Fruit fly (Drosophila melanogaster) whole organism, embryonic: Measurements from ENCODE around the gene Crtc.

Source experiments
- ATbp ChIP-seq: fragments of 200-800 bp; sonication (Bioruptor generic); optimal IDR thresholded peaks from 2 replicates; lab custom pipeline; 2017; ENCODE audit warnings: missing biosample characterization, mild to moderate bottlenecking, missing genetic modification characterization, missing genetic modification reagents
- Aef1 ChIP-seq: fragments of 200-800 bp; sonication (Bioruptor generic); IDR thresholded peaks from 3 replicates; pipeline ENCODE4 v1.3.6; 2022; ENCODE audit warnings: missing biosample characterization, missing genetic modification characterization
- Asciz ChIP-seq: fragments of 200-800 bp; sonication (Bioruptor generic); optimal IDR thresholded peaks from 2 replicates; lab custom pipeline; 2017; ENCODE audit warnings: missing biosample characterization, mild to moderate bottlenecking, missing genetic modification characterization, missing genetic modification reagents
- Bteb2 ChIP-seq: fragments of 200-800 bp; sonication (Bioruptor generic); optimal IDR thresholded peaks from 2 replicates; lab custom pipeline; 2016; ENCODE audit warnings: missing biosample characterization, missing genetic modification characterization
- CG10321 ChIP-seq: fragments of 200-800 bp; sonication (Bioruptor generic); IDR thresholded peaks from 2 replicates; pipeline ENCODE4 v1.3.6; 2022; ENCODE audit warnings: missing biosample characterization, missing genetic modification characterization
- CG10979 ChIP-seq: fragments of 200-800 bp; sonication (Bioruptor generic); optimal IDR thresholded peaks from 2 replicates; lab custom pipeline; 2018; ENCODE audit warnings: missing biosample characterization, mild to moderate bottlenecking, missing genetic modification characterization, moderate library complexity
- CG12744 ChIP-seq: fragments of 200-800 bp; sonication (Bioruptor generic); optimal IDR thresholded peaks from 2 replicates; lab custom pipeline; 2016; ENCODE audit warnings: missing biosample characterization, missing genetic modification characterization
- CG17328 ChIP-seq: fragments of 200-800 bp; sonication (Bioruptor generic); IDR thresholded peaks from 2 replicates; pipeline ENCODE4 v1.3.6; 2022; ENCODE audit warnings: missing biosample characterization, missing genetic modification characterization
- CG17359 ChIP-seq: fragments of 200-800 bp; sonication (Bioruptor generic); optimal IDR thresholded peaks from 3 replicates; lab custom pipeline; 2018; ENCODE audit warnings: missing biosample characterization, mild to moderate bottlenecking, missing genetic modification characterization, moderate library complexity
- CG2678 ChIP-seq: fragments of 200-800 bp; sonication (Bioruptor generic); optimal IDR thresholded peaks from 3 replicates; lab custom pipeline; 2019; ENCODE audit warnings: missing biosample characterization, mild to moderate bottlenecking, missing genetic modification characterization, moderate library complexity
- CG2712 ChIP-seq: fragments of 200-800 bp; optimal IDR thresholded peaks from 3 replicates; lab custom pipeline; 2019; ENCODE audit warnings: missing biosample characterization, mild to moderate bottlenecking, missing genetic modification characterization, moderate library complexity
- CG3065 ChIP-seq: fragments of 200-800 bp; sonication (Bioruptor generic); optimal IDR thresholded peaks from 2 replicates; lab custom pipeline; 2016; ENCODE audit warnings: missing biosample characterization, missing genetic modification characterization
- CG32767 ChIP-seq: fragments of 200-800 bp; sonication (Bioruptor generic); IDR thresholded peaks from 2 replicates; pipeline ENCODE4 v1.3.6; 2022; ENCODE audit warnings: missing biosample characterization, missing genetic modification characterization
- CG33213 ChIP-seq: fragments of 200-800 bp; sonication (Bioruptor generic); optimal IDR thresholded peaks from 3 replicates; lab custom pipeline; 2016; ENCODE audit warnings: missing biosample characterization, missing genetic modification characterization
- CG4617 ChIP-seq: fragments of 200-800 bp; sonication (Bioruptor generic); optimal IDR thresholded peaks from 3 replicates; lab custom pipeline; 2016; ENCODE audit warnings: missing biosample characterization, missing genetic modification characterization, borderline replicate concordance
- CG4820 ChIP-seq: fragments of 200-800 bp; sonication (Bioruptor generic); optimal IDR thresholded peaks from 3 replicates; lab custom pipeline; 2016; ENCODE audit warnings: missing biosample characterization, missing genetic modification characterization
- CG4854 ChIP-seq: fragments of 200-800 bp; sonication (Bioruptor generic); optimal IDR thresholded peaks from 2 replicates; lab custom pipeline; 2016; ENCODE audit warnings: missing biosample characterization, missing genetic modification characterization, inconsistent platforms
- CG5245 ChIP-seq: fragments of 200-800 bp; sonication (Bioruptor generic); optimal IDR thresholded peaks from 3 replicates; lab custom pipeline; 2016; ENCODE audit warnings: missing biosample characterization, missing genetic modification characterization
- CG6254 ChIP-seq: fragments of 200-800 bp; sonication (Bioruptor generic); optimal IDR thresholded peaks from 3 replicates; lab custom pipeline; 2017; ENCODE audit warnings: mild to moderate bottlenecking, missing biosample characterization, missing genetic modification reagents, missing genetic modification characterization
- CG6689 ChIP-seq: fragments of 200-800 bp; sonication (Bioruptor generic); IDR thresholded peaks from 2 replicates; pipeline ENCODE4 v1.3.6; 2022; ENCODE audit warnings: missing biosample characterization, missing genetic modification characterization
- CG7271 ChIP-seq: fragments of 200-800 bp; sonication (Bioruptor generic); optimal IDR thresholded peaks from 2 replicates; lab custom pipeline; 2018; ENCODE audit warnings: missing biosample characterization, mild to moderate bottlenecking, missing genetic modification characterization, moderate library complexity
- HLH54F ChIP-seq: fragments of 200-800 bp; sonication (Bioruptor generic); optimal IDR thresholded peaks from 3 replicates; lab custom pipeline; 2016; ENCODE audit warnings: missing biosample characterization, missing genetic modification characterization
- HmgZ ChIP-seq: fragments of 200-800 bp; sonication (Bioruptor generic); optimal IDR thresholded peaks from 2 replicates; lab custom pipeline; 2018; ENCODE audit warnings: missing biosample characterization, mild to moderate bottlenecking, missing genetic modification characterization
- Hr78 ChIP-seq, 2 experiments: fragments of 200-800 bp in 1 of 2; fragments of >200 bp in 1 of 2; sonication (Bioruptor generic) in 1 of 2; optimal IDR thresholded peaks; 2 replicates each; lab custom pipeline; 2017 to 2019; ENCODE audit warnings: missing biosample characterization in 2 of 2, missing genetic modification characterization in 2 of 2, mild to moderate bottlenecking in 1 of 2, moderate library complexity in 1 of 2
- Max ChIP-seq: fragments of 200-800 bp; sonication (Bioruptor generic); optimal IDR thresholded peaks from 2 replicates; lab custom pipeline; 2016; ENCODE audit warnings: missing biosample characterization, mild to moderate bottlenecking, missing genetic modification characterization
- Med ChIP-seq: fragments of 200-800 bp; sonication (Bioruptor generic); peaks from one replicate; lab custom pipeline; 2016; ENCODE audit warnings: missing biosample characterization, missing genetic modification characterization, mild to moderate bottlenecking, inconsistent platforms, moderate library complexity
- Pdp1 ChIP-seq, 2 experiments: fragments of 200-800 bp; sonication (Bioruptor generic); optimal IDR thresholded peaks; 3 replicates each; lab custom pipeline; 2016; ENCODE audit warnings: missing biosample characterization in 2 of 2, missing genetic modification characterization in 2 of 2, mild to moderate bottlenecking in 1 of 2, moderate library complexity in 1 of 2
- Ptx1 ChIP-seq: fragments of 200-800 bp; sonication (Bioruptor generic); IDR thresholded peaks from 2 replicates; pipeline ENCODE4 v1.3.6; 2022; ENCODE audit warnings: missing biosample characterization, missing genetic modification characterization
- Rfx ChIP-seq: fragments of 200-800 bp; sonication (Bioruptor generic); IDR thresholded peaks from 2 replicates; pipeline ENCODE4 v1.3.6; 2022; ENCODE audit warnings: missing biosample characterization, missing genetic modification characterization
- dpn ChIP-seq, 2 experiments: fragments of 200-800 bp; sonication (Bioruptor generic); optimal IDR thresholded peaks; 3 replicates each; lab custom pipeline; 2016; ENCODE audit warnings: missing biosample characterization in 2 of 2, missing genetic modification characterization in 2 of 2
- fd3F ChIP-seq: fragments of 200-800 bp; sonication (Bioruptor generic); optimal IDR thresholded peaks from 2 replicates; lab custom pipeline; 2018; ENCODE audit warnings: missing biosample characterization, mild to moderate bottlenecking, missing genetic modification characterization, moderate library complexity
- grn ChIP-seq: fragments of 200-800 bp; sonication (Bioruptor generic); optimal IDR thresholded peaks from 3 replicates; lab custom pipeline; 2017; ENCODE audit warnings: missing biosample characterization, missing genetic modification characterization
- klu ChIP-seq: fragments of 200-800 bp; sonication (Bioruptor generic); IDR thresholded peaks from 2 replicates; pipeline ENCODE4 v1.3.6; 2022; ENCODE audit warnings: missing biosample characterization, missing genetic modification characterization
- nom ChIP-seq: fragments of 200-800 bp; sonication (Bioruptor generic); optimal IDR thresholded peaks from 2 replicates; lab custom pipeline; 2017; ENCODE audit warnings: missing biosample characterization, missing genetic modification characterization, mild to moderate bottlenecking, moderate library complexity, missing genetic modification reagents
- sisA ChIP-seq: fragments of 200-800 bp; sonication (Bioruptor generic); IDR thresholded peaks from 2 replicates; pipeline ENCODE4 v1.3.6; 2022; ENCODE audit warnings: missing biosample characterization, missing genetic modification characterization
- sob ChIP-seq: fragments of 200-800 bp; sonication (Bioruptor generic); IDR thresholded peaks from 2 replicates; pipeline ENCODE4 v1.3.6; 2022; ENCODE audit warnings: missing biosample characterization, missing genetic modification characterization
- trem ChIP-seq: fragments of 200-800 bp; optimal IDR thresholded peaks from 3 replicates; lab custom pipeline; 2019; ENCODE audit warnings: missing biosample characterization, mild to moderate bottlenecking, missing genetic modification characterization, moderate library complexity
- wor ChIP-seq: fragments of 200-800 bp; sonication (Bioruptor generic); IDR thresholded peaks from 2 replicates; pipeline ENCODE4 v1.3.6; 2022; ENCODE audit warnings: missing biosample characterization, missing genetic modification characterization

Gene Crtc

DNA sequence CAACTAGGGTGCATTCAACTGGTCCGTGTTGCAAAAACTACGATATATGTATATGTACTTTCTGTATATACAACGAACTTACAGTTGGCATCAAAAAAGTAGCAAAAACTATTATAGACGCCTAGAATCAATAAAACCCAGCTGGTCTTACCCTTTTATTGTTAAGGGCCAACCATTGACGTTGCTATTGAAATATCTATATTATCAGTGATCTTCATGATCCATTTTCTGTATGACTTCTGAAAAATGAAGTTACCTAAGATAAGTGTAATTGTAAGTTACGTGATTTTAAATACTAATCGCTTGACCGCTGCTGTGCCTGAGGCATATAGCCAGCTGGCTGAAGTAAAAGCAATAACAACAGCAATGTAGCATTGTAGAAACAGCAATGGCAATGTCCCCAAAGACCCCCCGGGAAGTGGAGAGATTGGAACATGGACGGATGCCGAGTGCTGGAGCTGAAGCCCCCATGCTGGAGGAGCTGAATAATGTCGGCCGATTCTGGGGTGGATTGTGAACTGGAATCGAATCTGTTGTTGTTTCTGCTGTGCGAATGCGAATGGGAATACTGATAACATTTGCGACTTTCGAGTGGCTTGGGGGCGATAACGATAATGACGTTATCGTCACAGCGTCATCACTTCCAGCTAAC, 11.2 kb downstream of the Crtc start (continued):
- TF ChIP-seq CG10979 (tag; lab: Kevin White, UChicago) (peak; percentile 58), sob (GFP tag; lab: Robert Waterston, UW) (0 out of 2 replicates have a peak, but pooled peaks have one; percentile 28), CG4854 (GFP tag; lab: Kevin White, UChicago) (peak; percentile 34), grn (GFP tag; lab: Kevin White, UChicago) (no peak), CG10321 (GFP tag; lab: Robert Waterston, UW) (0 out of 2 replicates have a peak, but pooled peaks have one; percentile 7), Rfx (0 out of 2 replicates have a peak, but pooled peaks have one; percentile 4), CG17359 (tag; lab: Kevin White, UChicago) (peak; percentile 39), Asciz (GFP tag; lab: Kevin White, UChicago) (peak; percentile 50), Ptx1 (0 out of 2 replicates have a peak, but pooled peaks have one; percentile 18), ATbp (peak; percentile 19), HLH54F (GFP tag; lab: Kevin White, UChicago) (peak; percentile 9), wor (GFP tag; lab: Robert Waterston, UW) (no peak), Bteb2 (GFP tag; lab: Kevin White, UChicago) (peak; percentile 20), CG7271 (no peak), CG3065 (no peak), klu (GFP tag; lab: Robert Waterston, UW) (no peak), CG2678 (tag; lab: Kevin White, UChicago) (peak; percentile 62), CG32767 (GFP tag; lab: Robert Waterston, UW) (no peak), CG5245 (no peak), Max (GFP tag; lab: Kevin White, UChicago) (peak; percentile 24), Hr78 (GFP tag; optimal IDR thresholded peaks at IDR 0.05; lab: Kevin White, UChicago) (no peak), CG4617 (GFP tag; lab: Kevin White, UChicago) (no peak), CG17328 (GFP tag; lab: Robert Waterston, UW) (peak; percentile 13; the same call in 1 of the 2 replicates), fd3F (peak; percentile 14), dpn (GFP tag; optimal IDR thresholded peaks at IDR 0.05; lab: Kevin White, UChicago) (peak in 1 of 2 experiments; percentile 36), CG12744 (GFP tag; lab: Kevin White, UChicago) (peak; percentile 22), Med (GFP tag; lab: Kevin White, UChicago) (peak; percentile 86), CG4820 (GFP tag; lab: Kevin White, UChicago) (peak; percentile 27), nom (GFP tag; lab: Kevin White, UChicago) (peak; percentile 71), sisA (GFP tag; lab: Robert Waterston, UW) (no peak), HmgZ (peak; percentile 34), CG6254 (GFP tag; lab: Kevin White, UChicago) (peak; percentile 39), CG2712 (tag; lab: Kevin White, UChicago) (peak; percentile 49), CG33213 (peak; percentile 4), Pdp1 (GFP tag; optimal IDR thresholded peaks at IDR 0.05; lab: Kevin White, UChicago) (peak; percentile 3 to 35), CG6689 (GFP tag; lab: Robert Waterston, UW) (0 out of 2 replicates have a peak, but pooled peaks have one; percentile 21), trem (tag; lab: Kevin White, UChicago) (peak; percentile 47), Aef1 (GFP tag; lab: Robert Waterston, UW) (no peak)
